Worm (Caenorhabditis elegans) whole organism, young adult: ENCODE measurements around the gene ver-4.

ENCODE experiments used
- B0019.2 ChIP-seq: fragments of 200-800 bp; sonication (Bioruptor generic); conservative IDR thresholded peaks from 2 replicates; pipeline ENCODE4 v1.3.6; 2022; ENCODE audit warnings: missing genetic modification reagents, missing genetic modification characterization, missing compliant biosample characterization
- B0035.1 ChIP-seq: sonication (generic microtip); optimal IDR thresholded peaks from 2 replicates; lab custom pipeline; 2016; ENCODE audit warnings: missing genetic modification characterization, mild to moderate bottlenecking, missing compliant biosample characterization, missing genotype, missing genetic modification reagents
- C17E4.6 ChIP-seq: fragments of 200-800 bp; sonication (Bioruptor generic); IDR thresholded peaks from 2 replicates; pipeline ENCODE4 v1.3.6; 2022; ENCODE audit warnings: missing genetic modification reagents, missing genetic modification characterization, missing compliant biosample characterization
- F10E7.11 ChIP-seq: sonication (generic microtip); optimal IDR thresholded peaks from 2 replicates; lab custom pipeline; 2017; ENCODE audit warnings: mild to moderate bottlenecking, missing genetic modification characterization, moderate library complexity, missing compliant biosample characterization
- F22D6.2 ChIP-seq: sonication (generic microtip); optimal IDR thresholded peaks from 2 replicates; lab custom pipeline; 2016; ENCODE audit warnings: mild to moderate bottlenecking, missing genetic modification characterization, missing compliant biosample characterization
- F23B12.7 ChIP-seq: sonication (generic microtip); optimal IDR thresholded peaks from 2 replicates; lab custom pipeline; 2017; ENCODE audit warnings: missing genetic modification characterization, mild to moderate bottlenecking, missing compliant biosample characterization, antibody characterized with exemption, moderate library complexity; ENCODE audit not compliant: insufficient read depth
- F52B5.7 ChIP-seq: sonication (generic microtip); optimal IDR thresholded peaks from 2 replicates; lab custom pipeline; 2016; ENCODE audit warnings: mild to moderate bottlenecking, missing genetic modification characterization, missing compliant biosample characterization
- F55B11.4 ChIP-seq: sonication (generic microtip); optimal IDR thresholded peaks from 2 replicates; lab custom pipeline; 2016; ENCODE audit warnings: missing compliant biosample characterization, missing genetic modification characterization, borderline replicate concordance; ENCODE audit not compliant: insufficient read depth
- K11D2.4 ChIP-seq: fragments of 200-800 bp; sonication (Bioruptor generic); IDR thresholded peaks from 2 replicates; pipeline ENCODE4 v1.3.6; 2022; ENCODE audit warnings: missing genetic modification reagents, missing genetic modification characterization, missing compliant biosample characterization
- T26A5.8 ChIP-seq: sonication (generic microtip); optimal IDR thresholded peaks from 2 replicates; lab custom pipeline; 2016; ENCODE audit warnings: missing genetic modification characterization, missing compliant biosample characterization
- ZK185.1 ChIP-seq: sonication (generic microtip); optimal IDR thresholded peaks from 2 replicates; lab custom pipeline; 2016; ENCODE audit warnings: mild to moderate bottlenecking, missing genetic modification characterization, missing compliant biosample characterization; ENCODE audit not compliant: poor library complexity, severe bottlenecking
- atf-7 ChIP-seq: sonication (generic microtip); optimal IDR thresholded peaks from 2 replicates; lab custom pipeline; 2017; ENCODE audit warnings: mild to moderate bottlenecking, missing genetic modification characterization, missing compliant biosample characterization
- athp-1 ChIP-seq: sonication (generic microtip); optimal IDR thresholded peaks from 2 replicates; lab custom pipeline; 2017; ENCODE audit warnings: mild to moderate bottlenecking, missing genetic modification characterization, missing compliant biosample characterization
- attf-5 ChIP-seq: fragments of 200-800 bp; sonication (Bioruptor generic); optimal IDR thresholded peaks from 2 replicates; lab custom pipeline; 2018; ENCODE audit warnings: mild to moderate bottlenecking, missing genetic modification characterization, missing compliant biosample characterization
- bed-1 ChIP-seq: fragments of 200-800 bp; sonication (Bioruptor generic); IDR thresholded peaks from 2 replicates; pipeline ENCODE4 v1.3.6; 2022; ENCODE audit warnings: missing genetic modification reagents, missing genetic modification characterization, missing compliant biosample characterization
- ccch-3 ChIP-seq: fragments of 200-800 bp; sonication (Bioruptor generic); optimal IDR thresholded peaks from 2 replicates; lab custom pipeline; 2018; ENCODE audit warnings: mild to moderate bottlenecking, missing genetic modification characterization, missing compliant biosample characterization
- cebp-2 ChIP-seq: fragments of 200-800 bp; sonication (Bioruptor generic); IDR thresholded peaks from 2 replicates; pipeline ENCODE4 v1.3.6; 2022; ENCODE audit warnings: missing genetic modification characterization, missing compliant biosample characterization
- ceh-100 ChIP-seq: fragments of 200-800 bp; sonication (Bioruptor generic); IDR thresholded peaks from 2 replicates; pipeline ENCODE4 v1.3.6; 2022; ENCODE audit warnings: missing genetic modification reagents, missing genetic modification characterization, missing compliant biosample characterization
- ceh-79 ChIP-seq: sonication (generic microtip); optimal IDR thresholded peaks from 2 replicates; lab custom pipeline; 2017; ENCODE audit warnings: mild to moderate bottlenecking, missing genetic modification characterization, missing compliant biosample characterization
- ceh-91 ChIP-seq: fragments of 200-800 bp; sonication (Bioruptor generic); IDR thresholded peaks from 2 replicates; pipeline ENCODE4 v1.3.6; 2022; ENCODE audit warnings: missing genetic modification reagents, missing genetic modification characterization, missing compliant biosample characterization
- egl-44 ChIP-seq: fragments of 200-800 bp; sonication (Bioruptor generic); IDR thresholded peaks from 2 replicates; pipeline ENCODE4 v1.3.6; 2022; ENCODE audit warnings: missing genetic modification reagents, missing genetic modification characterization, missing compliant biosample characterization
- egrh-3 ChIP-seq: fragments of 200-800 bp; sonication (Bioruptor generic); IDR thresholded peaks from 2 replicates; pipeline ENCODE4 v1.3.6; 2022; ENCODE audit warnings: missing genetic modification reagents, missing genetic modification characterization, missing compliant biosample characterization
- ekl-4 ChIP-seq: fragments of 200-800 bp; sonication (Bioruptor generic); IDR thresholded peaks from 2 replicates; pipeline ENCODE4 v1.3.6; 2022; ENCODE audit warnings: missing genetic modification reagents, missing genetic modification characterization, missing compliant biosample characterization
- him-1 ChIP-seq: sonication (generic microtip); optimal IDR thresholded peaks from 2 replicates; lab custom pipeline; 2016; ENCODE audit warnings: missing genotype, missing genetic modification reagents, missing genetic modification characterization, missing compliant biosample characterization
- hmg-20 ChIP-seq: fragments of 200-800 bp; sonication (Bioruptor generic); IDR thresholded peaks from 2 replicates; pipeline ENCODE4 v1.3.6; 2022; ENCODE audit warnings: missing genetic modification reagents, missing genetic modification characterization, missing compliant biosample characterization
- let-607 ChIP-seq, 2 experiments: fragments of 200-800 bp in 1 of 2; sonication (Bioruptor generic) in 1 of 2; sonication (generic microtip) in 1 of 2; optimal IDR thresholded peaks; 2 replicates each; lab custom pipeline; 2016 to 2018; ENCODE audit warnings: mild to moderate bottlenecking in 2 of 2, missing compliant biosample characterization in 2 of 2, missing genetic modification characterization in 2 of 2, moderate library complexity in 2 of 2, missing genotype in 1 of 2
- lin-26 ChIP-seq: fragments of 200-800 bp; sonication (Bioruptor generic); IDR thresholded peaks from 2 replicates; pipeline ENCODE4 v1.3.6; 2022; ENCODE audit warnings: missing genetic modification reagents, missing genetic modification characterization, missing compliant biosample characterization
- lin-40 ChIP-seq: sonication (generic microtip); optimal IDR thresholded peaks from 2 replicates; lab custom pipeline; 2016; ENCODE audit warnings: missing genetic modification characterization, mild to moderate bottlenecking, missing compliant biosample characterization, missing genotype, missing genetic modification reagents
- lin-54 ChIP-seq: fragments of 200-800 bp; sonication (Bioruptor generic); optimal IDR thresholded peaks from 2 replicates; lab custom pipeline; 2018; ENCODE audit warnings: mild to moderate bottlenecking, missing genetic modification characterization, missing compliant biosample characterization
- lsy-27 ChIP-seq: sonication (generic microtip); optimal IDR thresholded peaks from 2 replicates; lab custom pipeline; 2017; ENCODE audit warnings: missing genetic modification characterization, mild to moderate bottlenecking, missing compliant biosample characterization, antibody characterized with exemption, missing genotype, borderline replicate concordance; ENCODE audit not compliant: insufficient read depth
- madf-8 ChIP-seq: fragments of 200-800 bp; sonication (Bioruptor generic); conservative IDR thresholded peaks from 2 replicates; pipeline ENCODE4 v1.3.6; 2022; ENCODE audit warnings: missing genetic modification reagents, missing genetic modification characterization, missing compliant biosample characterization
- mcd-1 ChIP-seq: fragments of 200-800 bp; sonication (Bioruptor generic); IDR thresholded peaks from 2 replicates; pipeline ENCODE4 v1.3.6; 2022; ENCODE audit warnings: missing genetic modification reagents, missing genetic modification characterization, missing compliant biosample characterization
- mel-28 ChIP-seq: sonication (generic microtip); optimal IDR thresholded peaks from 2 replicates; lab custom pipeline; 2016; ENCODE audit warnings: borderline replicate concordance, mild to moderate bottlenecking, missing genetic modification characterization, missing compliant biosample characterization
- mxl-1 ChIP-seq: sonication (generic microtip); optimal IDR thresholded peaks from 2 replicates; lab custom pipeline; 2016; ENCODE audit warnings: missing genetic modification characterization, missing compliant biosample characterization
- nfyb-1 ChIP-seq: fragments of 200-800 bp; sonication (Bioruptor generic); IDR thresholded peaks from 2 replicates; pipeline ENCODE4 v1.3.6; 2022; ENCODE audit warnings: missing genetic modification reagents, missing genetic modification characterization, missing compliant biosample characterization
- nhr-120 ChIP-seq: fragments of 200-800 bp; sonication (Bioruptor generic); IDR thresholded peaks from 2 replicates; pipeline ENCODE4 v1.3.6; 2022; ENCODE audit warnings: missing genetic modification characterization, missing compliant biosample characterization
- nhr-179 ChIP-seq: sonication (generic microtip); optimal IDR thresholded peaks from 2 replicates; lab custom pipeline; 2016; ENCODE audit warnings: mild to moderate bottlenecking, missing genetic modification characterization, missing compliant biosample characterization
- somi-1 ChIP-seq: fragments of 200-800 bp; sonication (Bioruptor generic); optimal IDR thresholded peaks from 2 replicates; lab custom pipeline; 2018; ENCODE audit warnings: mild to moderate bottlenecking, missing genetic modification characterization, missing compliant biosample characterization
- tbp1 ChIP-seq: fragments of 200-800 bp; sonication (Bioruptor generic); optimal IDR thresholded peaks from 2 replicates; lab custom pipeline; 2018; ENCODE audit warnings: mild to moderate bottlenecking, missing genetic modification characterization, missing compliant biosample characterization
- tbx-9 ChIP-seq: sonication (generic microtip); optimal IDR thresholded peaks from 2 replicates; lab custom pipeline; 2016; ENCODE audit warnings: borderline replicate concordance, missing genetic modification characterization, inconsistent platforms, missing compliant biosample characterization
- unc-130 ChIP-seq: sonication (generic microtip); optimal IDR thresholded peaks from 2 replicates; lab custom pipeline; 2016; ENCODE audit warnings: missing genetic modification reagents, missing genetic modification characterization, missing compliant biosample characterization
- unc-62 ChIP-seq: fragments of 150-350 bp; optimal IDR thresholded peaks from 2 replicates; lab custom pipeline; 2014; ENCODE audit warnings: missing biosample characterization, missing genetic modification reagents, missing genetic modification characterization
- zim-3 ChIP-seq: sonication (generic microtip); optimal IDR thresholded peaks from 2 replicates; lab custom pipeline; 2017; ENCODE audit warnings: mild to moderate bottlenecking, missing genetic modification characterization, moderate library complexity, missing compliant biosample characterization
- ztf-25 ChIP-seq: fragments of 200-800 bp; sonication (Bioruptor generic); IDR thresholded peaks from 2 replicates; pipeline ENCODE4 v1.3.6; 2022; ENCODE audit warnings: missing genetic modification reagents, missing genetic modification characterization, missing compliant biosample characterization
- ztf-26 ChIP-seq: sonication (generic microtip); optimal IDR thresholded peaks from 2 replicates; lab custom pipeline; 2017; ENCODE audit warnings: missing genetic modification characterization, missing compliant biosample characterization
- ztf-28 ChIP-seq: fragments of 200-800 bp; sonication (Bioruptor generic); IDR thresholded peaks from 2 replicates; pipeline ENCODE4 v1.3.6; 2022; ENCODE audit warnings: missing genetic modification reagents, missing genetic modification characterization, missing compliant biosample characterization
- ztf-3 ChIP-seq: fragments of 200-800 bp; sonication (Bioruptor generic); optimal IDR thresholded peaks from 2 replicates; lab custom pipeline; 2018; ENCODE audit warnings: mild to moderate bottlenecking, missing genetic modification characterization, missing compliant biosample characterization

Gene ver-4

DNA sequence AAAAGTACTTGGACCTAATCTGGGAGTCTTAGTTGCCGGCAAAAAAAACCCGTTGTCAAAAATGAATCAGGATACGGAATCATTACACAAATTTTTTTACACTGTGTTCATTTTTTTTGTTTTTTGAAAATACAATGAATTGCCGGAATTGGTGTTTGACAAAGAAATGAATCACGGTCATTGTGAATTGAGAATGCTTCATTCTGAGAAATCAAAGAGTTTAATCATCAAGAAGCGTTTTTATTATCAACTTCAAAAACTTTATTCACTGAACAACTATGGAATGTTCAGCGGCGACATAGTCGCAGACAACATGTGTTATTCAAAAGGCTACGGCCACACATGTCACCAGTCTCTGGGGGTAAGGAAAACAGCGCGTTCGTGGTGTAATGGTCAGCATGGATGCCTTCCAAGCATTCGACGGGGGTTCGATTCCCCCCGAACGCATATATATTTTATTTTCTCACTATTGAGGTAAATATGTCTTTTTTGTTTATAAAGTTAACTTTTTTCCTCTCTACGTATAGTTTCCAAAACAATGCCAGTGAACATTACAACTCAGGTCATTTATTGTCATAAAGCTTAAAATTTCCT is 18.6 kb upstream of the ver-4 start, which contains the start of gene nas-10 (continued):
- TF ChIP-seq athp-1 (tag; lab: Kevin White, UChicago) (peak; percentile 41), lsy-27 (tag; lab: Kevin White, UChicago) (peak; percentile 26), ceh-91 (GFP tag; lab: Robert Waterston, UW) (no peak), egl-44 (GFP tag; lab: Robert Waterston, UW) (peak; percentile 88), bed-1 (GFP tag; lab: Robert Waterston, UW) (peak; percentile 75; the same call in 1 of the 2 replicates), F22D6.2 (tag; lab: Kevin White, UChicago) (no peak), hmg-20 (GFP tag; lab: Robert Waterston, UW) (peak; percentile 57; the same call in 1 of the 2 replicates), nhr-120 (no peak), cebp-2 (GFP tag; lab: Robert Waterston, UW) (0 out of 2 replicates have a peak, but pooled peaks have one; percentile 38), ceh-79 (tag; lab: Kevin White, UChicago) (no peak), ZK185.1 (tag; lab: Kevin White, UChicago) (peak; percentile 76), ekl-4 (no peak), unc-130 (GFP tag; lab: Kevin White, UChicago) (no peak), F52B5.7 (tag; lab: Kevin White, UChicago) (peak; percentile 65), F55B11.4 (tag; lab: Kevin White, UChicago) (no peak), ztf-3 (GFP tag; lab: Kevin White, UChicago) (no peak), T26A5.8 (tag; lab: Kevin White, UChicago) (peak; percentile 27), attf-5 (GFP tag; lab: Kevin White, UChicago) (peak; percentile 69), mxl-1 (tag; lab: Kevin White, UChicago) (peak; percentile 68), unc-62 (no peak), nhr-179 (tag; lab: Kevin White, UChicago) (peak; percentile 64), lin-26 (GFP tag; lab: Robert Waterston, UW) (peak; percentile 95), ztf-26 (tag; lab: Kevin White, UChicago) (peak; percentile 37), tbp1 (GFP tag; lab: Kevin White, UChicago) (peak; percentile 99), mel-28 (tag; lab: Kevin White, UChicago) (peak; percentile 40), egrh-3 (GFP tag; lab: Robert Waterston, UW) (no peak), F10E7.11 (tag; lab: Kevin White, UChicago) (no peak), him-1 (peak; percentile 90), ztf-25 (peak; percentile 78; the same call in 1 of the 2 replicates), ceh-100 (GFP tag; lab: Robert Waterston, UW) (no peak), lin-40 (tag; lab: Kevin White, UChicago) (no peak), B0019.2 (no peak), ztf-28 (GFP tag; lab: Robert Waterston, UW) (0 out of 2 replicates have a peak, but pooled peaks have one; percentile 59), let-607 (tag; optimal IDR thresholded peaks at IDR 0.05; lab: Kevin White, UChicago) (peak; percentile 54 to 56), somi-1 (peak; percentile 9), B0035.1 (tag; lab: Kevin White, UChicago) (peak; percentile 64), ccch-3 (GFP tag; lab: Kevin White, UChicago) (peak; percentile 35), C17E4.6 (GFP tag; lab: Robert Waterston, UW) (no peak), mcd-1 (GFP tag; lab: Robert Waterston, UW) (no peak; the same call in 1 of the 2 replicates), atf-7 (tag; lab: Kevin White, UChicago) (peak; percentile 22), madf-8 (GFP tag; lab: Robert Waterston, UW) (no peak), tbx-9 (no peak), nfyb-1 (GFP tag; lab: Robert Waterston, UW) (peak; percentile 85), K11D2.4 (0 out of 2 replicates have a peak, but pooled peaks have one; percentile 45), lin-54 (GFP tag; lab: Kevin White, UChicago) (no peak), F23B12.7 (tag; lab: Kevin White, UChicago) (no peak), zim-3 (tag; lab: Kevin White, UChicago) (peak; percentile 2)
